Worm (Caenorhabditis elegans) whole organism, L3 larva: ENCODE data around the gene srw-23.

ENCODE experiments used
- R02D3.7 ChIP-seq: fragments of 150-350 bp; optimal IDR thresholded peaks from 2 replicates; lab custom pipeline; 2014; ENCODE audit warnings: missing biosample characterization, missing genetic modification characterization
- ZK546.5 ChIP-seq: sonication (generic microtip); optimal IDR thresholded peaks from 2 replicates; lab custom pipeline; 2017; ENCODE audit warnings: missing biosample characterization, missing genetic modification characterization
- aly-2 ChIP-seq: fragments of 150-350 bp; optimal IDR thresholded peaks from 2 replicates; lab custom pipeline; 2014; ENCODE audit warnings: missing biosample characterization, missing genetic modification characterization
- ceh-16 ChIP-seq: sonication (generic microtip); optimal IDR thresholded peaks from 2 replicates; lab custom pipeline; 2017; ENCODE audit warnings: missing biosample characterization, missing genetic modification characterization
- ceh-28 ChIP-seq: fragments of 150-350 bp; optimal IDR thresholded peaks from 2 replicates; lab custom pipeline; 2014; ENCODE audit warnings: missing biosample characterization, missing genetic modification reagents, missing genetic modification characterization
- ceh-82 ChIP-seq: fragments of 150-350 bp; optimal IDR thresholded peaks from 2 replicates; lab custom pipeline; 2014; ENCODE audit warnings: missing biosample characterization, missing genetic modification characterization
- ceh-9 ChIP-seq: sonication (generic microtip); optimal IDR thresholded peaks from 2 replicates; lab custom pipeline; 2018; ENCODE audit warnings: missing biosample characterization, missing genetic modification characterization
- daf-12 ChIP-seq: fragments of 150-350 bp; optimal IDR thresholded peaks from 2 replicates; lab custom pipeline; 2014; ENCODE audit warnings: missing biosample characterization, missing genetic modification reagents, missing genetic modification characterization
- elt-1 ChIP-seq: fragments of 150-350 bp; optimal IDR thresholded peaks from 2 replicates; lab custom pipeline; 2014; ENCODE audit warnings: missing biosample characterization, missing genetic modification characterization
- elt-2 ChIP-seq: sonication (generic microtip); optimal IDR thresholded peaks from 2 replicates; lab custom pipeline; 2016; ENCODE audit warnings: missing genetic modification reagents, mild to moderate bottlenecking, missing genetic modification characterization, missing compliant biosample characterization
- elt-3 ChIP-seq, 3 experiments: fragments of 150-350 bp in 1 of 3; sonication (generic microtip) in 2 of 3; optimal IDR thresholded peaks; 2 replicates in 2 of 3; 4 replicates in 1 of 3; lab custom pipeline; 2014 to 2017; ENCODE audit warnings: missing biosample characterization in 3 of 3, missing genetic modification characterization in 3 of 3
- eor-1 ChIP-seq, 2 experiments: fragments of 150-350 bp; optimal IDR thresholded peaks; 2 replicates each; lab custom pipeline; 2014 to 2018; ENCODE audit warnings: missing biosample characterization in 2 of 2, missing genetic modification characterization in 2 of 2
- fkh-10 ChIP-seq: sonication (generic microtip); optimal IDR thresholded peaks from 2 replicates; lab custom pipeline; 2017; ENCODE audit warnings: missing biosample characterization, missing genetic modification reagents, missing genetic modification characterization
- fkh-2 ChIP-seq: fragments of 150-350 bp; optimal IDR thresholded peaks from 2 replicates; lab custom pipeline; 2014; ENCODE audit warnings: missing biosample characterization, missing genetic modification reagents, missing genetic modification characterization
- fos-1 ChIP-seq: fragments of 150-350 bp; optimal IDR thresholded peaks from 2 replicates; lab custom pipeline; 2014; ENCODE audit warnings: missing biosample characterization, missing genetic modification characterization
- hmg-11 ChIP-seq: sonication (generic microtip); optimal IDR thresholded peaks from 2 replicates; lab custom pipeline; 2016; ENCODE audit warnings: missing genetic modification characterization, missing compliant biosample characterization
- lin-15B ChIP-seq: fragments of 150-350 bp; optimal IDR thresholded peaks from 2 replicates; lab custom pipeline; 2014; ENCODE audit warnings: missing biosample characterization, missing genetic modification characterization
- lin-39 ChIP-seq: fragments of 150-350 bp; optimal IDR thresholded peaks from 2 replicates; lab custom pipeline; 2018; ENCODE audit warnings: missing biosample characterization, missing genetic modification reagents, missing genetic modification characterization
- mdl-1 ChIP-seq: fragments of 150-350 bp; optimal IDR thresholded peaks from 2 replicates; lab custom pipeline; 2014; ENCODE audit warnings: missing biosample characterization, missing genetic modification characterization
- nfya-1 ChIP-seq: sonication (generic microtip); optimal IDR thresholded peaks from 2 replicates; lab custom pipeline; 2017; ENCODE audit warnings: missing genetic modification characterization, mild to moderate bottlenecking, missing compliant biosample characterization, antibody characterized with exemption, moderate library complexity; ENCODE audit not compliant: insufficient read depth
- nhr-11 ChIP-seq: fragments of 150-350 bp; optimal IDR thresholded peaks from 2 replicates; lab custom pipeline; 2014; ENCODE audit warnings: missing biosample characterization, missing genetic modification characterization
- nhr-12 ChIP-seq: fragments of 150-350 bp; optimal IDR thresholded peaks from 2 replicates; lab custom pipeline; 2014; ENCODE audit warnings: missing biosample characterization, missing genetic modification characterization
- nhr-237 ChIP-seq: fragments of 150-350 bp; optimal IDR thresholded peaks from 2 replicates; lab custom pipeline; 2014; ENCODE audit warnings: missing biosample characterization, missing genetic modification characterization
- nhr-28 ChIP-seq: fragments of 150-350 bp; optimal IDR thresholded peaks from 2 replicates; lab custom pipeline; 2014; ENCODE audit warnings: missing biosample characterization, missing genetic modification characterization
- nhr-43 ChIP-seq: sonication (generic microtip); optimal IDR thresholded peaks from 2 replicates; lab custom pipeline; 2016; ENCODE audit warnings: mild to moderate bottlenecking, missing genetic modification characterization, missing compliant biosample characterization; ENCODE audit not compliant: poor library complexity, severe bottlenecking
- nhr-76 ChIP-seq: fragments of 150-350 bp; sonication (generic microtip); optimal IDR thresholded peaks from 5 replicates; lab custom pipeline; 2014; ENCODE audit warnings: missing biosample characterization, missing genetic modification characterization
- nhr-77 ChIP-seq: fragments of 150-350 bp; optimal IDR thresholded peaks from 2 replicates; lab custom pipeline; 2014; ENCODE audit warnings: missing biosample characterization, missing genetic modification characterization
- pha-4 ChIP-seq: fragments of 150-350 bp; optimal IDR thresholded peaks from 2 replicates; lab custom pipeline; 2014; ENCODE audit warnings: missing biosample characterization, missing genetic modification reagents, missing genetic modification characterization
- pqm-1 ChIP-seq: fragments of 150-350 bp; optimal IDR thresholded peaks from 2 replicates; lab custom pipeline; 2017; ENCODE audit warnings: missing biosample characterization, missing genetic modification characterization, inconsistent platforms
- skn-1 ChIP-seq: fragments of 150-350 bp; optimal IDR thresholded peaks from 2 replicates; lab custom pipeline; 2014; ENCODE audit warnings: missing biosample characterization, missing genetic modification characterization
- tbx-2 ChIP-seq: sonication (generic microtip); optimal IDR thresholded peaks from 2 replicates; lab custom pipeline; 2016; ENCODE audit warnings: mild to moderate bottlenecking, missing genetic modification characterization, missing compliant biosample characterization
- unc-39 ChIP-seq: sonication (generic microtip); optimal IDR thresholded peaks from 4 replicates; lab custom pipeline; 2017; ENCODE audit warnings: missing biosample characterization, missing genetic modification characterization
- unc-62 ChIP-seq: fragments of 150-350 bp; sonication (generic microtip); optimal IDR thresholded peaks from 4 replicates; lab custom pipeline; 2014; ENCODE audit warnings: missing biosample characterization, missing genetic modification reagents, missing genetic modification characterization
- zag-1 ChIP-seq: fragments of 150-350 bp; optimal IDR thresholded peaks from 2 replicates; lab custom pipeline; 2014; ENCODE audit warnings: missing biosample characterization, missing genetic modification characterization
- ztf-11 ChIP-seq: fragments of 150-350 bp; optimal IDR thresholded peaks from 2 replicates; lab custom pipeline; 2014; ENCODE audit warnings: missing biosample characterization, missing genetic modification characterization
- ztf-4 ChIP-seq: fragments of 150-350 bp; optimal IDR thresholded peaks from 2 replicates; lab custom pipeline; 2014; ENCODE audit warnings: missing biosample characterization, missing genetic modification characterization

srw-23 gene

DNA sequence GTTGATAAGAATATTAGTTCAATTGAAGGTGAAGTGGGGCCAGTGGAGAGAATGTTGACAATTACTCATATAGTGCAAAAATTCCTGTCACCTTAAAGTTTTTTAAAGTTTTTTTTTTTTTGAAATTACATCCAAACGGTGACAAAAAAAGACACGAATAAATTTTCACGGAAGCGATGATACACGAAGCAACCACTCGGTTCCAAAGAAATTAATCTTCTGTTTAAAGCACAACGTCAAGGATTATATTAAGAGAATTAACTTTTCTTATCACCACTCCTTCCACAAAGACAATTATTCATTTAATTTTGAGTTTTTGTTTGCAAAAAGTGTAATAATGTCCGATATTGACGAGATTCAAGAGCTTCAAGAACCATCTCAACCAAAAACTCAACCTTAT, 8.3 kb upstream of the srw-23 start, which contains the start of gene clec-28:
Gene clec-28, plus strand, starts transcription at position 301 of the 400 bp plus-strand sequence.
- TF ChIP-seq unc-39 (tag; lab: Kevin White, UChicago) = no peak
- no peak for TF ChIP-seq elt-1
- no peak for TF ChIP-seq ceh-16 (tag; lab: Kevin White, UChicago)
- no peak for TF ChIP-seq nhr-12 (tag; lab: Kevin White, UChicago)

DNA sequence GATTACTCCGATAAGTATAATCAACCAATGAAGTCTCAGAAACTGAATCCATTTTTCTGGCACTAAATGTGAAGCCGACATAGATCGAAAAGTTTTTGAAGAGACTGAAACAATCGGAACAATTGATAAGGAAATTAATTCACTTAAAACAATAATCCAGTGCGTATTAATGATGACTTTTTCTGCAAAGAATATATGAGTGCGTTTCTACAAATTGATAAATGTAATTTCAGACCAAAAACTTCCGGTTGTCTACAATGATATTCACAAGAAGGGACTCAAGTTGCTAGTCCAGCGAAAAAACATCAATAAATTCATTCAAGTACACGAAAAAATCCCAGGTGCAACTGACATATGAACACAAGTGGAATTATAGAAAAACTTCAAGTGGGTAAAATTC, 4.0 kb upstream of the srw-23 start, which contains the start of gene clec-33:
Gene clec-33, minus strand, starts transcription at position 101 of the 400 bp plus-strand sequence.
- TF ChIP-seq hmg-11 (tag; lab: Kevin White, UChicago) (no peak), nhr-77 (tag; lab: Kevin White, UChicago) (no peak), lin-39 (tag; lab: Kevin White, UChicago) (no peak), nhr-76 (tag; lab: Kevin White, UChicago) (no peak), tbx-2 (no peak), nfya-1 (tag; lab: Kevin White, UChicago) (no peak), ceh-82 (tag; lab: Kevin White, UChicago) (no peak), eor-1 (tag; optimal IDR thresholded peaks at IDR 0.05; lab: Kevin White, UChicago) (no peak), elt-2 (tag; lab: Kevin White, UChicago) (no peak), elt-3 (tag; optimal IDR thresholded peaks at IDR 0.05; lab: Kevin White, UChicago) (no peak), nhr-11 (no peak), ZK546.5 (tag; lab: Kevin White, UChicago) (no peak), nhr-237 (tag; lab: Kevin White, UChicago) (no peak), ceh-28 (no peak)

- no peak for TF ChIP-seq fkh-2 (tag; lab: Kevin White, UChicago)
- TF ChIP-seq ceh-16 (tag; lab: Kevin White, UChicago) = no peak
- TF ChIP-seq ZK546.5 (tag; lab: Kevin White, UChicago) = no peak
- no peak for TF ChIP-seq tbx-2
- TF ChIP-seq eor-1 (tag; optimal IDR thresholded peaks at IDR 0.05; lab: Kevin White, UChicago) = no peak
- TF ChIP-seq pha-4 (tag; lab: Kevin White, UChicago) = no peak
- TF ChIP-seq pqm-1 (tag; lab: Kevin White, UChicago) = no peak
- TF ChIP-seq aly-2 (tag; lab: Kevin White, UChicago) = no peak
- no peak for TF ChIP-seq skn-1
- TF ChIP-seq elt-1 = no peak
Observed at ce11 chrV:16871387-16871786, 2.4 kb upstream of the srw-23 start, which contains the start of gene thn-4. Gene thn-4 (minus strand): TSS chrV:16871487.

ce11 chrV:16874966-16875365, 1.2 kb downstream of the srw-23 start, which contains the start of gene F49A5.10:
Gene F49A5.10 (plus strand): TSS chrV:16875266.
- no peak for TF ChIP-seq lin-15B (tag; lab: Kevin White, UChicago)
- TF ChIP-seq pha-4 (tag; lab: Kevin White, UChicago) = no peak
- TF ChIP-seq pqm-1 (tag; lab: Kevin White, UChicago) = no peak
- TF ChIP-seq R02D3.7 (tag; lab: Kevin White, UChicago) = no peak
- TF ChIP-seq mdl-1 (tag; lab: Kevin White, UChicago) = no peak
- no peak for TF ChIP-seq zag-1
- no peak for TF ChIP-seq ceh-9 (tag; lab: Kevin White, UChicago)
- no peak for TF ChIP-seq ztf-11 (tag; lab: Kevin White, UChicago)
- no peak for TF ChIP-seq ztf-4 (tag; lab: Kevin White, UChicago)
- TF ChIP-seq tbx-2 = no peak
- TF ChIP-seq nhr-28 = no peak
- TF ChIP-seq elt-1 = no peak
- TF ChIP-seq nhr-12 (tag; lab: Kevin White, UChicago) = no peak
- no peak for TF ChIP-seq elt-2 (tag; lab: Kevin White, UChicago)
- TF ChIP-seq fkh-10 (GFP tag; lab: Kevin White, UChicago) = no peak
- no peak for TF ChIP-seq aly-2 (tag; lab: Kevin White, UChicago)
- TF ChIP-seq, all 47 proteins: peak for 0

DNA sequence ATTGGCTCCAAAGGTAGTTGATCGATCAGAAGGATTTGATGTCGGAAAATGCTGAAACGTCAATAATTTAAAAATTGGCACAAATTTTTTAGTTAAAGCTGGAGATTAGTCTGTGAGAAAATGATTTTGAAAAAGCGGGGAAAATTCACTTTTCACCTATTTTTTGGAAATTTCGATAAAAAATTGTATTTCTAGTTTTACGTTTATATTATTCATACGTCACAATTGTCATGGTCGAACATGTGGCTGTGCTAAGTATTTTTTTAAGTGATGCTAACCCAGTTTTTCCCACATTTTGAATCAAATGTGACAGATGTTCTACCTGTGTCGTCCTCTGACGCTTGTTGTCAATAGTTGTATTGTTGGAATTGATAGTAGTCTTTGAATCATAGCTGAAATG, 5.8 kb downstream of the srw-23 start:
- no peak for TF ChIP-seq daf-12 (tag; lab: Kevin White, UChicago)
- TF ChIP-seq pqm-1 (tag; lab: Kevin White, UChicago) = no peak
- no peak for TF ChIP-seq fkh-10 (GFP tag; lab: Kevin White, UChicago)
- TF ChIP-seq hmg-11 (tag; lab: Kevin White, UChicago) = no peak
- TF ChIP-seq nhr-11 = no peak
- no peak for TF ChIP-seq ceh-9 (tag; lab: Kevin White, UChicago)
- no peak for TF ChIP-seq fos-1 (tag; lab: Kevin White, UChicago)
- no peak for TF ChIP-seq nhr-43 (tag; lab: Kevin White, UChicago)
- TF ChIP-seq unc-62 (GFP tag; lab: Kevin White, UChicago) = no peak
- TF ChIP-seq skn-1 = no peak
- no peak for TF ChIP-seq nhr-77 (tag; lab: Kevin White, UChicago)
